Worm (Caenorhabditis elegans) whole organism, L1 larva: ENCODE measurements around the gene T26A5.8.
A peak's percentile ranks its signal among the peaks of the same experiment; 100 is the strongest.

Source experiments
- C04F5.9 ChIP-seq: sonication (generic microtip); optimal IDR thresholded peaks from 2 replicates; lab custom pipeline; 2016; ENCODE audit warnings: missing genetic modification characterization, missing compliant biosample characterization
- Y116A8C.19 ChIP-seq: sonication (generic microtip); optimal IDR thresholded peaks from 2 replicates; lab custom pipeline; 2016; ENCODE audit warnings: missing compliant biosample characterization, missing genetic modification characterization, borderline replicate concordance
- alr-1 ChIP-seq: fragments of 200-800 bp; sonication (Bioruptor generic); optimal IDR thresholded peaks from 2 replicates; lab custom pipeline; 2018; ENCODE audit warnings: borderline replicate concordance, mild to moderate bottlenecking, missing genetic modification characterization, missing compliant biosample characterization
- aly-2 ChIP-seq: fragments of 150-350 bp; optimal IDR thresholded peaks from 2 replicates; lab custom pipeline; 2014; ENCODE audit warnings: missing biosample characterization, missing genetic modification characterization
- blmp-1 ChIP-seq: fragments of 150-350 bp; optimal IDR thresholded peaks from 2 replicates; lab custom pipeline; 2014; ENCODE audit warnings: missing biosample characterization, missing genetic modification characterization
- ceh-88 ChIP-seq: fragments of 200-800 bp; sonication (Bioruptor generic); IDR thresholded peaks from 2 replicates; pipeline ENCODE4 v1.3.6; 2022; ENCODE audit warnings: missing genetic modification characterization, missing compliant biosample characterization
- ceh-90 ChIP-seq: sonication (generic microtip); optimal IDR thresholded peaks from 2 replicates; lab custom pipeline; 2016; ENCODE audit warnings: missing genetic modification characterization, missing compliant biosample characterization
- ces-1 ChIP-seq: fragments of 150-350 bp; optimal IDR thresholded peaks from 2 replicates; lab custom pipeline; 2014; ENCODE audit warnings: missing biosample characterization, missing genetic modification reagents, missing genetic modification characterization
- dpl-1 ChIP-seq, 3 experiments: fragments of 150-350 bp in 2 of 3; sonication (generic microtip) in 1 of 3; optimal IDR thresholded peaks; 2 replicates each; lab custom pipeline; 2014 to 2017; ENCODE audit warnings: missing biosample characterization in 3 of 3, missing genetic modification characterization in 3 of 3, missing genetic modification reagents in 3 of 3
- dsc-1 ChIP-seq: sonication (generic microtip); optimal IDR thresholded peaks from 2 replicates; lab custom pipeline; 2016; ENCODE audit warnings: mild to moderate bottlenecking, missing genetic modification characterization, missing compliant biosample characterization
- efl-1 ChIP-seq, 4 experiments: fragments of 150-350 bp; optimal IDR thresholded peaks in 3 of 4; peaks in 1 of 4; 1 replicate in 1 of 4; 2 replicates in 3 of 4; lab custom pipeline; 2014; ENCODE audit warnings: missing biosample characterization in 2 of 4, missing genetic modification characterization in 2 of 4, missing genetic modification reagents in 2 of 4
- efl-3 ChIP-seq: fragments of 200-800 bp; sonication (Bioruptor generic); optimal IDR thresholded peaks from 2 replicates; lab custom pipeline; 2018; ENCODE audit warnings: mild to moderate bottlenecking, missing genetic modification characterization, missing compliant biosample characterization
- egl-13 ChIP-seq: sonication (generic microtip); optimal IDR thresholded peaks from 2 replicates; lab custom pipeline; 2016; ENCODE audit warnings: missing genotype, missing genetic modification reagents, missing genetic modification characterization, missing compliant biosample characterization
- egl-27 ChIP-seq, 2 experiments: fragments of 150-350 bp in 1 of 2; sonication (generic microtip); optimal IDR thresholded peaks; 3 replicates each; lab custom pipeline; 2017 to 2018; ENCODE audit warnings: missing biosample characterization in 2 of 2, missing genetic modification characterization in 2 of 2, missing genetic modification reagents in 2 of 2
- elt-2 ChIP-seq: sonication (generic microtip); optimal IDR thresholded peaks from 2 replicates; lab custom pipeline; 2016; ENCODE audit warnings: missing genetic modification characterization, mild to moderate bottlenecking, inconsistent platforms, missing compliant biosample characterization, missing genetic modification reagents
- elt-3 ChIP-seq, 6 experiments: fragments of 150-350 bp in 1 of 6; sonication (generic microtip); optimal IDR thresholded peaks; 2 replicates each; lab custom pipeline; 2017 to 2018; ENCODE audit warnings: missing biosample characterization in 6 of 6, missing genetic modification characterization in 6 of 6, inconsistent platforms in 1 of 6
- ets-5 ChIP-seq: fragments of 200-800 bp; sonication (Bioruptor generic); IDR thresholded peaks from 2 replicates; pipeline ENCODE4 v1.3.6; 2022; ENCODE audit warnings: missing genetic modification characterization, missing compliant biosample characterization
- fkh-10 ChIP-seq: sonication (generic microtip); optimal IDR thresholded peaks from 2 replicates; lab custom pipeline; 2017; ENCODE audit warnings: missing biosample characterization, missing genetic modification reagents, missing genetic modification characterization
- fkh-4 ChIP-seq: sonication (generic microtip); optimal IDR thresholded peaks from 2 replicates; lab custom pipeline; 2016; ENCODE audit warnings: missing compliant biosample characterization, missing genetic modification characterization, borderline replicate concordance
- hlh-17 ChIP-seq: fragments of 200-800 bp; sonication (Bioruptor generic); optimal IDR thresholded peaks from 2 replicates; lab custom pipeline; 2018; ENCODE audit warnings: missing genetic modification characterization, mild to moderate bottlenecking, missing compliant biosample characterization, moderate library complexity, borderline replicate concordance
- hpl-2 ChIP-seq: fragments of 150-350 bp; optimal IDR thresholded peaks from 2 replicates; lab custom pipeline; 2014; ENCODE audit warnings: missing biosample characterization, missing genetic modification reagents, missing genetic modification characterization
- irx-1 ChIP-seq: sonication (generic microtip); optimal IDR thresholded peaks from 2 replicates; lab custom pipeline; 2016; ENCODE audit warnings: missing genetic modification characterization, missing compliant biosample characterization
- isw-1 ChIP-seq: fragments of 200-800 bp; sonication (Bioruptor generic); IDR thresholded peaks from 2 replicates; pipeline ENCODE4 v1.3.6; 2022; ENCODE audit warnings: missing genetic modification characterization, missing compliant biosample characterization
- lin-13 ChIP-seq: fragments of 150-350 bp; optimal IDR thresholded peaks from 2 replicates; lab custom pipeline; 2014; ENCODE audit warnings: missing biosample characterization, missing genetic modification reagents, missing genetic modification characterization
- lin-14 ChIP-seq: fragments of 200-800 bp; sonication (Bioruptor generic); optimal IDR thresholded peaks from 2 replicates; lab custom pipeline; 2018; ENCODE audit warnings: mild to moderate bottlenecking, missing genetic modification characterization, moderate library complexity, missing compliant biosample characterization
- lin-15B ChIP-seq: fragments of 150-350 bp; sonication (generic microtip); optimal IDR thresholded peaks from 3 replicates; lab custom pipeline; 2014; ENCODE audit warnings: missing biosample characterization, missing genetic modification characterization
- lin-35 ChIP-seq, 2 experiments: fragments of 150-350 bp; optimal IDR thresholded peaks; 2 replicates each; lab custom pipeline; 2014; ENCODE audit warnings: missing biosample characterization in 2 of 2, missing genetic modification characterization in 2 of 2, missing genetic modification reagents in 2 of 2
- mab-9 ChIP-seq: fragments of 200-800 bp; sonication (Bioruptor generic); IDR thresholded peaks from 2 replicates; pipeline ENCODE4 v1.3.6; 2022; ENCODE audit warnings: missing genetic modification reagents, missing genetic modification characterization, missing compliant biosample characterization
- mef-2 ChIP-seq: fragments of 150-350 bp; optimal IDR thresholded peaks from 2 replicates; lab custom pipeline; 2014; ENCODE audit warnings: missing biosample characterization, missing genetic modification characterization
- nhr-77 ChIP-seq: fragments of 150-350 bp; optimal IDR thresholded peaks from 2 replicates; lab custom pipeline; 2014; ENCODE audit warnings: missing biosample characterization, missing genetic modification characterization
- nhr-84 ChIP-seq: sonication (generic microtip); optimal IDR thresholded peaks from 2 replicates; lab custom pipeline; 2017; ENCODE audit warnings: missing biosample characterization, missing genetic modification characterization
- rnt-1 ChIP-seq: sonication (generic microtip); optimal IDR thresholded peaks from 2 replicates; lab custom pipeline; 2016; ENCODE audit warnings: mild to moderate bottlenecking, missing genetic modification characterization, moderate library complexity, missing compliant biosample characterization
- skn-1 ChIP-seq: fragments of 150-350 bp; optimal IDR thresholded peaks from 2 replicates; lab custom pipeline; 2014; ENCODE audit warnings: missing biosample characterization, missing genetic modification characterization
- snu-23 ChIP-seq: sonication (generic microtip); optimal IDR thresholded peaks from 2 replicates; lab custom pipeline; 2016; ENCODE audit warnings: missing genetic modification characterization, missing compliant biosample characterization
- sox-4 ChIP-seq: sonication (generic microtip); optimal IDR thresholded peaks from 2 replicates; lab custom pipeline; 2016; ENCODE audit warnings: missing genetic modification characterization, missing compliant biosample characterization
- tbx-2 ChIP-seq: sonication (generic microtip); optimal IDR thresholded peaks from 2 replicates; lab custom pipeline; 2016; ENCODE audit warnings: missing genetic modification characterization, missing compliant biosample characterization
- tlp-1 ChIP-seq: fragments of 150-350 bp; optimal IDR thresholded peaks from 2 replicates; lab custom pipeline; 2014; ENCODE audit warnings: missing biosample characterization, missing genetic modification characterization
- unc-130 ChIP-seq: fragments of 150-350 bp; optimal IDR thresholded peaks from 2 replicates; lab custom pipeline; 2017; ENCODE audit warnings: missing biosample characterization, missing genetic modification characterization, inconsistent platforms
- unc-30 ChIP-seq: sonication (generic microtip); optimal IDR thresholded peaks from 2 replicates; lab custom pipeline; 2017; ENCODE audit warnings: missing biosample characterization, missing genetic modification characterization
- unc-62 ChIP-seq: fragments of 150-350 bp; optimal IDR thresholded peaks from 2 replicates; lab custom pipeline; 2014; ENCODE audit warnings: missing biosample characterization, missing genetic modification reagents, missing genetic modification characterization
- unc-86 ChIP-seq: sonication (generic microtip); optimal IDR thresholded peaks from 2 replicates; lab custom pipeline; 2016; ENCODE audit warnings: missing genetic modification characterization, missing compliant biosample characterization
- xbp-1 ChIP-seq: sonication (generic microtip); optimal IDR thresholded peaks from 2 replicates; lab custom pipeline; 2016; ENCODE audit warnings: missing genetic modification characterization, missing compliant biosample characterization
- zag-1 ChIP-seq: fragments of 150-350 bp; optimal IDR thresholded peaks from 2 replicates; lab custom pipeline; 2014; ENCODE audit warnings: missing biosample characterization, missing genetic modification characterization
- zip-4 ChIP-seq: fragments of 200-800 bp; sonication (Bioruptor generic); optimal IDR thresholded peaks from 2 replicates; lab custom pipeline; 2018; ENCODE audit warnings: mild to moderate bottlenecking, missing genetic modification characterization, moderate library complexity, missing compliant biosample characterization
- ztf-11 ChIP-seq, 2 experiments: sonication (generic microtip); optimal IDR thresholded peaks; 2 replicates each; lab custom pipeline; 2016 to 2017; ENCODE audit warnings: missing genetic modification characterization in 2 of 2, missing biosample characterization in 1 of 2, missing compliant biosample characterization in 1 of 2
- ztf-4 ChIP-seq: fragments of 150-350 bp; optimal IDR thresholded peaks from 2 replicates; lab custom pipeline; 2014; ENCODE audit warnings: missing biosample characterization, missing genetic modification characterization

The T26A5.8 gene

DNA sequence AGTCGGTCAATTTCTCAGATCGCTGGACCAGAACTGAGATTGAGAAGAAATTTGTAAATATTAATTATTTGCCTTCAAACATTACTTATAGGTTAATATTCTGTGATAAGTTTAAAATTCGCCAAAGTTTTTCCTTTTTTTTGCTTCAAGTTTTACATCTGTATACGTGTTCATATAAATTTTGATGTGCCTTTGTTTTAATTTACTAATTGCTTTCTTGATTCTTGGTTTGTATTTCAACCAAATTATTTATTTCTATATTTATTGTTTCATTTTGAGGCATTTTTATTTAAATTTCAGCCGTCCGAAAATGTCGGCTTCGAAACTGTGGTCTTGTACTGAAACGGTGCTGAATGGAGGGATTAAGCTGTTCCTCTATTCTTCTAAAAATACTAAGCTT is 26.3 kb downstream of the T26A5.8 start, which contains the start of gene C05D11.1:
Gene C05D11.1, plus strand, starts transcription at position 301 of the 400 bp plus-strand sequence.
- no peak for TF ChIP-seq unc-130 (tag; lab: Kevin White, UChicago)
- no peak for TF ChIP-seq efl-3 (GFP tag; lab: Kevin White, UChicago)
- TF ChIP-seq fkh-10 = no peak
- no peak for TF ChIP-seq C04F5.9 (tag; lab: Kevin White, UChicago)
- TF ChIP-seq aly-2 (tag; lab: Kevin White, UChicago) = no peak
- TF ChIP-seq tbx-2 (tag; lab: Kevin White, UChicago) = no peak
- no peak for TF ChIP-seq irx-1
- TF ChIP-seq efl-1 (optimal IDR thresholded peaks at IDR 0.05; lab: Kevin White, UChicago) = no peak
- TF ChIP-seq efl-1 (GFP tag; optimal IDR thresholded peaks at IDR 0.05 in 1 of 2; lab: Kevin White, UChicago) = no peak

DNA sequence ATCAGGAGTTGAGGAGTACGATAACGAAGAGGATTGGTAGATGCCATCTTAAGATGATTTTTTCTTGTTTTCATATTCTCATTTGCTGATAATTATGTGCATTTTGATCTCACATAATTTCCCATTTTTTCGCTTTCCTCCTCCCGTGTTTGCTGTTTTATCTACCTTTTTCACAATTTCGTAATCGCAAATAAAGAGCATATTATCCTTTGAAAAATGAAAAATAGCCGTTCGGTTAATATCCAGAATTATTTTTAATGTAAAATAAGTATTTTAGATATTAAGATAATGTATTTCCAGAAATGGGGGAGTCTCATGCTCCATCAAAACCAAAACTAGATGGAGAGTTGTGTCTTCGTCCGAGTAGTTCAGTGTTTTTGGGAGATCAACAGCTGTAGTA is 29.7 kb downstream of the T26A5.8 start, which contains the start of gene vps-16:
Gene vps-16, plus strand, starts transcription at position 301 of the 400 bp plus-strand sequence.
- TF ChIP-seq snu-23 (GFP tag; lab: Kevin White, UChicago) (no peak), ets-5 (GFP tag; lab: Robert Waterston, UW) (no peak), tbx-2 (tag; lab: Kevin White, UChicago) (no peak), rnt-1 (tag; lab: Kevin White, UChicago) (no peak), skn-1 (tag; lab: Kevin White, UChicago) (no peak), egl-27 (tag; optimal IDR thresholded peaks at IDR 0.05; lab: Kevin White, UChicago) (no peak)
- TF ChIP-seq, all 84 proteins: peak for 0

DNA sequence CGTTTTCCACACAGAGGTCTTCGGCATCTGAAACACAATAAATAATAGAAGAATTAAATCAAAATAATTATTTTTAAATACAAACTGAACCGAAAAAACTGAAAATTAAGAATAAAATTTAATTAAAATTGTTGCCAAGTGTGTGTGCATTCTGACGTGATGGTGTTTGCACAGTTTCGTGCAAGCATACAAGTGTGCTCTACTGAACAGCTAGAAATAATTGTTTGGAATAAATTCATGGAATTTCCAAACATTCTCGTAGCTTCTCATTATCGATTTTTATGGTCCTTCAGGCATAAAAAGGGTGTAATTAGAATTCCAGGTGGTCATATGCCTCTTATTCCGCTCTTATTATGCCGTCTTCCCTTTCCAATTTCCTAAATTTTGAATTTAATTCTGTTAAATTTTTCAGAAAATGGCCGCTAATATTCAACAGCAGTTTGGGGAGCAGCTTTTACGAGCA is 30.9 kb downstream of the T26A5.8 start, which contains the start of the genes mrps-17 and txdc-9:
Gene mrps-17, minus strand, starts transcription at position 33 of the 463 bp plus-strand sequence.
Gene txdc-9, plus strand, starts transcription at position 413 of the 463 bp plus-strand sequence.
- no peak for TF ChIP-seq fkh-4 (tag; lab: Kevin White, UChicago)
- no peak for TF ChIP-seq blmp-1
- no peak for TF ChIP-seq efl-3 (GFP tag; lab: Kevin White, UChicago)
- peak; percentile 59 for TF ChIP-seq lin-13 (GFP tag; lab: Kevin White, UChicago)
- peak; percentile 2 for TF ChIP-seq elt-2 (tag; lab: Kevin White, UChicago)
- peak; percentile 82 for TF ChIP-seq snu-23 (GFP tag; lab: Kevin White, UChicago)
- TF ChIP-seq nhr-84 (tag; lab: Kevin White, UChicago) = no peak
- peak in 1 of 2 experiments; percentile 46 for TF ChIP-seq ztf-11 (tag; optimal IDR thresholded peaks at IDR 0.05; lab: Kevin White, UChicago)
- peak; percentile 80 to 88 for TF ChIP-seq lin-35 (GFP tag; optimal IDR thresholded peaks at IDR 0.05; lab: Kevin White, UChicago)
- peak; percentile 78 for TF ChIP-seq unc-86 (tag; lab: Kevin White, UChicago)
- TF ChIP-seq zag-1 = no peak
- TF ChIP-seq egl-27 (tag; optimal IDR thresholded peaks at IDR 0.05; lab: Kevin White, UChicago) = no peak
- peak; percentile 87 for TF ChIP-seq ces-1 (GFP tag; lab: Kevin White, UChicago)
- TF ChIP-seq xbp-1 (tag; lab: Kevin White, UChicago) = peak; percentile 68
- TF ChIP-seq mab-9 (GFP tag; lab: Robert Waterston, UW) = no peak
- TF ChIP-seq unc-30 (tag; lab: Kevin White, UChicago) = no peak
- no peak for TF ChIP-seq alr-1
- no peak for TF ChIP-seq ceh-90 (tag; lab: Kevin White, UChicago)
- peak; percentile 62 for TF ChIP-seq fkh-10
- peak; percentile 80 to 81 for TF ChIP-seq efl-1 (optimal IDR thresholded peaks at IDR 0.05; lab: Kevin White, UChicago)
- peak; percentile 80 to 96 for TF ChIP-seq efl-1 (GFP tag; optimal IDR thresholded peaks at IDR 0.05 in 1 of 2; lab: Kevin White, UChicago)
- peak; percentile 84 for TF ChIP-seq lin-14 (GFP tag; lab: Kevin White, UChicago)
- TF ChIP-seq dsc-1 = no peak
- peak; percentile 49 for TF ChIP-seq ztf-4
- TF ChIP-seq mef-2 (tag; lab: Kevin White, UChicago) = no peak
- TF ChIP-seq sox-4 (tag; lab: Kevin White, UChicago) = no peak
- TF ChIP-seq hlh-17 (GFP tag; lab: Kevin White, UChicago) = no peak
- no peak; the same call in 1 of the 2 replicates for TF ChIP-seq ceh-88 (GFP tag; lab: Robert Waterston, UW)
- TF ChIP-seq Y116A8C.19 (tag; lab: Kevin White, UChicago) = no peak
- peak; percentile 70 to 84 (median 78) for TF ChIP-seq dpl-1 (GFP tag; optimal IDR thresholded peaks at IDR 0.05; lab: Kevin White, UChicago)
- peak in 2 of 6 experiments; percentile 45 to 76 for TF ChIP-seq elt-3 (tag; optimal IDR thresholded peaks at IDR 0.05; lab: Kevin White, UChicago)
- TF ChIP-seq skn-1 (tag; lab: Kevin White, UChicago) = peak; percentile 73
- no peak for TF ChIP-seq hpl-2 (GFP tag; lab: Kevin White, UChicago)
- peak; percentile 30 for TF ChIP-seq nhr-77
- peak; percentile 64 for TF ChIP-seq egl-13
- peak; percentile 82 for TF ChIP-seq lin-15B (tag; lab: Kevin White, UChicago)
- peak; percentile 97 for TF ChIP-seq unc-130 (tag; lab: Kevin White, UChicago)
- no peak for TF ChIP-seq unc-62 (GFP tag; lab: Kevin White, UChicago)
- no peak for TF ChIP-seq zip-4 (GFP tag; lab: Kevin White, UChicago)
- no peak for TF ChIP-seq tlp-1
- peak; percentile 54 for TF ChIP-seq isw-1 (GFP tag; lab: Robert Waterston, UW)
